Fruit fly (Drosophila melanogaster) S2 (cell line): ENCODE data around the gene CG43329.

Experiments used
- CG8478 ChIP-seq: fragments of >200 bp; optimal IDR thresholded peaks from 2 replicates; lab custom pipeline; 2018
- CTCF ChIP-seq, 2 experiments: fragments of >200 bp; optimal IDR thresholded peaks; 2 replicates each; lab custom pipeline; 2018

DNA sequence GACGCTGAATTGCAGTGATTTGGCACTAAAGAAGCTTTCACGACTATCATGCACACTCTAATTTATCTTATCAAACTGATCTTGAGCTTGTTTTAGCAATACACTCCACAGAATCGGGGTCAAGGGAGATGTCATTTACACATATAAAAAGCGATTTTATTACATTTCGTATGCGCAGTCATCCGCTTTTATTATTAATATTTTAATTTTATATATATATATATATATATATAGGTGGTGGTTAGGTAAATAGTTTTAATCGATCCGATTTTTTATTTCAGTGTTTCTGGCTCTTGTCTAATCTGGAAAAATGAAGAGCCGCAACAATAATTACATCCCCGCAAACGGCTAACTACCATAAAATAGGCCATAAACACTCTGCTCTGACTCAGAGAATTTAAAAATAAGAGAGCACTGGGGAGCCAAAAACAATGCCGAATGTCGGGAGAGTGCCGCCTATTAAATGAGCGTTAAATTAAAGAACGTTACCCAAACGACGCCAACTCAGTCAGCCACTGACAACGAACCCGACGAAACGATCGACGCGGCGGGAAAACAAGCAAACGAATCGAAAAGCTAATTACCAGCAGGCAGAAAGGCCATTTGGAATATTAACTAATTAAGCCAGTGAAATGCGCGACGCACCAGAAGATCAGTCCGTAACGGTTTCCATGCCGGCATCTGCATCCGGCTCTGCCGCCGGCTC is 33.3 kb downstream of the CG43329 start:
- TF ChIP-seq CG8478 (lab: Kevin White, UChicago) (no peak), CTCF (optimal IDR thresholded peaks at IDR 0.05; lab: Kevin White, UChicago) (no peak)
